Fruit fly (Drosophila melanogaster) whole organism, prepupa: Measurements from ENCODE around the gene CG31213.

ENCODE experiments used
- Blimp-1 ChIP-seq: fragments of 200-800 bp; sonication (Bioruptor generic); optimal IDR thresholded peaks from 3 replicates; lab custom pipeline; 2017; ENCODE audit warnings: missing biosample characterization, missing genetic modification characterization, mild to moderate bottlenecking, moderate library complexity, missing genetic modification reagents
- CG10631 ChIP-seq: fragments of 200-800 bp; sonication (Bioruptor generic); optimal IDR thresholded peaks from 2 replicates; lab custom pipeline; 2016; ENCODE audit warnings: missing biosample characterization, missing genetic modification characterization
- CG10669 ChIP-seq: fragments of 200-800 bp; sonication (Bioruptor generic); optimal IDR thresholded peaks from 3 replicates; lab custom pipeline; 2018; ENCODE audit warnings: missing biosample characterization, mild to moderate bottlenecking, missing genetic modification characterization, moderate library complexity
- CG11762 ChIP-seq: fragments of 200-800 bp; sonication (Bioruptor generic); optimal IDR thresholded peaks from 3 replicates; lab custom pipeline; 2016; ENCODE audit warnings: missing biosample characterization, missing genetic modification characterization; ENCODE audit not compliant: insufficient read depth
- CG1621 ChIP-seq: fragments of 200-800 bp; sonication (Bioruptor generic); optimal IDR thresholded peaks from 3 replicates; lab custom pipeline; 2018; ENCODE audit warnings: missing biosample characterization, mild to moderate bottlenecking, missing genetic modification characterization
- CG31627 ChIP-seq: fragments of 200-800 bp; sonication (Bioruptor generic); optimal IDR thresholded peaks from 3 replicates; lab custom pipeline; 2016; ENCODE audit warnings: missing biosample characterization, missing genetic modification characterization
- CG34406 ChIP-seq: fragments of 200-800 bp; sonication (Bioruptor generic); optimal IDR thresholded peaks from 3 replicates; lab custom pipeline; 2016; ENCODE audit warnings: missing biosample characterization, missing genetic modification characterization
- CG3919 ChIP-seq: fragments of 200-800 bp; sonication (Bioruptor generic); optimal IDR thresholded peaks from 3 replicates; lab custom pipeline; 2016; ENCODE audit warnings: missing biosample characterization, missing genetic modification characterization
- CG4318 ChIP-seq: fragments of 200-800 bp; sonication (Bioruptor generic); optimal IDR thresholded peaks from 3 replicates; lab custom pipeline; 2017; ENCODE audit warnings: missing biosample characterization, mild to moderate bottlenecking, missing genetic modification characterization
- CG6854 ChIP-seq: fragments of 200-800 bp; sonication (Bioruptor generic); optimal IDR thresholded peaks from 2 replicates; lab custom pipeline; 2017; ENCODE audit warnings: missing biosample characterization, mild to moderate bottlenecking, missing genetic modification characterization
- CG8119 ChIP-seq: fragments of 200-800 bp; sonication (Bioruptor generic); IDR thresholded peaks from 3 replicates; pipeline ENCODE4 v1.3.6; 2022; ENCODE audit warnings: missing biosample characterization, missing genetic modification characterization
- CG8319 ChIP-seq: fragments of 200-800 bp; sonication (Bioruptor generic); optimal IDR thresholded peaks from 3 replicates; lab custom pipeline; 2016; ENCODE audit warnings: missing biosample characterization, missing genetic modification characterization
- CG8632 ChIP-seq: fragments of 200-800 bp; sonication (Bioruptor generic); optimal IDR thresholded peaks from 3 replicates; lab custom pipeline; 2016; ENCODE audit warnings: missing biosample characterization, missing genetic modification characterization
- CG9139 ChIP-seq: fragments of 200-800 bp; sonication (Bioruptor generic); optimal IDR thresholded peaks from 3 replicates; lab custom pipeline; 2017; ENCODE audit warnings: missing biosample characterization, mild to moderate bottlenecking, missing genetic modification characterization
- Eip75B ChIP-seq: fragments of 200-800 bp; sonication (Bioruptor generic); optimal IDR thresholded peaks from 3 replicates; lab custom pipeline; 2016; ENCODE audit warnings: missing biosample characterization, missing genetic modification characterization
- Eip93F ChIP-seq: fragments of 200-800 bp; sonication (Bioruptor generic); optimal IDR thresholded peaks from 2 replicates; lab custom pipeline; 2016; ENCODE audit warnings: missing biosample characterization, mild to moderate bottlenecking, missing genetic modification characterization
- Ets21C ChIP-seq: fragments of 200-800 bp; sonication (Bioruptor generic); optimal IDR thresholded peaks from 3 replicates; lab custom pipeline; 2016; ENCODE audit warnings: missing biosample characterization, missing genetic modification characterization
- Ets96B ChIP-seq: fragments of 200-800 bp; optimal IDR thresholded peaks from 2 replicates; lab custom pipeline; 2019; ENCODE audit warnings: missing biosample characterization, mild to moderate bottlenecking, missing genetic modification characterization, moderate library complexity
- Gug ChIP-seq: fragments of 200-800 bp; sonication (Bioruptor generic); IDR thresholded peaks from 2 replicates; pipeline ENCODE4 v1.3.6; 2022; ENCODE audit warnings: missing biosample characterization, missing genetic modification characterization
- Hr38 ChIP-seq: sonication (Bioruptor generic); optimal IDR thresholded peaks from 2 replicates; lab custom pipeline; 2016; ENCODE audit warnings: missing biosample characterization, missing genetic modification characterization
- Hr4 ChIP-seq: fragments of 200-800 bp; sonication (Bioruptor generic); optimal IDR thresholded peaks from 3 replicates; lab custom pipeline; 2016; ENCODE audit warnings: missing biosample characterization, missing genetic modification characterization
- OdsH ChIP-seq: fragments of 200-800 bp; sonication (Bioruptor generic); optimal IDR thresholded peaks from 3 replicates; lab custom pipeline; 2016; ENCODE audit warnings: missing biosample characterization, missing genetic modification characterization
- Sox102F ChIP-seq: fragments of 200-800 bp; sonication (Bioruptor generic); optimal IDR thresholded peaks from 2 replicates; lab custom pipeline; 2016; ENCODE audit warnings: missing biosample characterization, mild to moderate bottlenecking, missing genetic modification characterization
- Sox15 ChIP-seq: fragments of 200-800 bp; sonication (Bioruptor generic); optimal IDR thresholded peaks from 3 replicates; lab custom pipeline; 2016; ENCODE audit warnings: missing biosample characterization, missing genetic modification characterization
- cyc ChIP-seq: fragments of 200-800 bp; sonication (Bioruptor generic); optimal IDR thresholded peaks from 3 replicates; lab custom pipeline; 2016; ENCODE audit warnings: missing biosample characterization, missing genetic modification characterization
- dac ChIP-seq: fragments of 200-800 bp; sonication (Bioruptor generic); optimal IDR thresholded peaks from 2 replicates; lab custom pipeline; 2017; ENCODE audit warnings: missing biosample characterization, mild to moderate bottlenecking, missing genetic modification characterization
- esn ChIP-seq: fragments of 200-800 bp; sonication (Bioruptor generic); optimal IDR thresholded peaks from 2 replicates; lab custom pipeline; 2016; ENCODE audit warnings: missing biosample characterization, mild to moderate bottlenecking, missing genetic modification characterization, moderate library complexity
- fd59A ChIP-seq: fragments of 200-800 bp; sonication (Bioruptor generic); optimal IDR thresholded peaks from 2 replicates; lab custom pipeline; 2017; ENCODE audit warnings: missing biosample characterization, mild to moderate bottlenecking, missing genetic modification characterization, missing genetic modification reagents
- fd85E ChIP-seq: fragments of 200-800 bp; sonication (Bioruptor generic); optimal IDR thresholded peaks from 3 replicates; lab custom pipeline; 2016; ENCODE audit warnings: missing biosample characterization, missing genetic modification characterization
- lz ChIP-seq: fragments of 200-800 bp; sonication (Bioruptor generic); optimal IDR thresholded peaks from 3 replicates; lab custom pipeline; 2016; ENCODE audit warnings: missing biosample characterization, missing genetic modification characterization
- salr ChIP-seq, 2 experiments: fragments of 200-800 bp; sonication (Bioruptor generic); optimal IDR thresholded peaks; 3 replicates each; lab custom pipeline; 2016 to 2018; ENCODE audit warnings: missing biosample characterization in 2 of 2, missing genetic modification characterization in 2 of 2, mild to moderate bottlenecking in 1 of 2
- topi ChIP-seq: fragments of 200-800 bp; sonication (Bioruptor generic); optimal IDR thresholded peaks from 3 replicates; lab custom pipeline; 2016; ENCODE audit warnings: missing biosample characterization, missing genetic modification characterization

CG31213 gene

DNA sequence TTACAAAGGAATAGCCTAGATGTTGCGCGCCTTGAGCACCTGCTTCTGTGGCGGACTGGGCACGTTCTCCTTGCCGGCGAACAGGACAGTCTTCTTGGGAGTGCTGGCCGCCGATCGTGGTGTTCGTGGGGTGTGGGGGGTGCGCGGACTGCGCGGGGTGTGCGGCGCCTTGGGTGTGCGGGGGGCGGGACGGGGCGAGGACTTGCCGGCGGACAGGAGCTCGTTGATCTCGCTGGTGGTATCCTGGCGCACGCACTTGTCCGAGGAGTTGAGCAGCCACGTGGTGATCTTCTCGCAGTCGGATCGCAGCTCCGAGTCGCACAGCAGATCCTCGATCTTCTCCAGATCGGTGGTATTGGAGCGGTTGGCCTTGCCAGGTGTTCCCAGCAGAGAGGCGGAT, 40.5 kb upstream of the CG31213 start:
- TF ChIP-seq CG4318 (no peak), Sox15 (GFP tag; lab: Kevin White, UChicago) (no peak), CG11762 (no peak), CG31627 (GFP tag; lab: Kevin White, UChicago) (no peak), lz (GFP tag; lab: Kevin White, UChicago) (no peak), CG8632 (GFP tag; lab: Kevin White, UChicago) (no peak), Hr4 (GFP tag; lab: Kevin White, UChicago) (no peak), CG8319 (GFP tag; lab: Kevin White, UChicago) (no peak), fd85E (GFP tag; lab: Kevin White, UChicago) (no peak), dac (GFP tag; lab: Kevin White, UChicago) (no peak), Hr38 (no peak)

- TF ChIP-seq Gug (GFP tag; lab: Robert Waterston, UW) (no peak), CG6854 (no peak), CG10669 (GFP tag; lab: Kevin White, UChicago) (no peak), fd85E (GFP tag; lab: Kevin White, UChicago) (no peak), dac (GFP tag; lab: Kevin White, UChicago) (no peak)
These were observed 37.6 kb upstream of the CG31213 start, which contains the start of gene mira for dm6 chr3R:19934840-19935776. Gene mira (minus strand): TSS chr3R:19935120.

dm6 chr3R:19935777-19936125, 36.9 kb upstream of the CG31213 start:
- TF ChIP-seq Eip93F (no peak), cyc (GFP tag; lab: Kevin White, UChicago) (no peak), Sox102F (no peak), CG11762 (no peak), salr (GFP tag; optimal IDR thresholded peaks at IDR 0.05; lab: Kevin White, UChicago) (no peak), CG8319 (GFP tag; lab: Kevin White, UChicago) (no peak), fd85E (GFP tag; lab: Kevin White, UChicago) (no peak), Ets96B (tag; lab: Kevin White, UChicago) (no peak), CG1621 (tag; lab: Kevin White, UChicago) (no peak), Eip75B (GFP tag; lab: Kevin White, UChicago) (no peak), Blimp-1 (GFP tag; lab: Kevin White, UChicago) (no peak), lz (GFP tag; lab: Kevin White, UChicago) (no peak), OdsH (GFP tag; lab: Kevin White, UChicago) (no peak), CG10631 (no peak), esn (GFP tag; lab: Kevin White, UChicago) (no peak)

DNA sequence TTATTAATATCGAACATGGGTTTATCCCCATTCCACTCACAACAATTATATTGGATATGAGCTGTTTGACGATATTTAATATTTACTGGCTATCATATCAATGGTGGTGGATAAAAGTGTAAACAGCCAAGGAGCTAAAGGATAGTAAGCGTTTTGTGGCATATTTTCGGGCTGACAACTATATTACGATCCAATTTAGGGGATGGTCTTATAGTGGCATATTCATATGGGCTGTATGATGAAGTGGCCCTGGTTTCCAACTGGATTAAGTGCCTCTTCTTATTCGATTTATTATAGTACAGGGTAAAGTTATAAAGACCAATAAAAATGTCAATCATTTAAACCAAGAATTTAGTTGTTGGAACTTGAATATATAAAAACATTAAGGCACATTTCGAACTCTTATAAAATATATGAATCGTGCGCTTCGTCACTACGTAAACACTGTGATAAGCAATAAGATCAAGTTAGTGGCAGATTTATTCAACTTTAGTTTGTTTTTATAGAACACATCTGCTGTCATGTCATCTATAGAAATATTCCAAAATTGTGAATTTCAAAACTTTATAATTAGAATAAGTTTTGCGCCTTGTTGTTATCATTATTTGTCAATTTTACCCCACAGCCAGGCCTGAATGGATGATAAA, 33.6 kb upstream of the CG31213 start:
- TF ChIP-seq CG8119 (GFP tag; lab: Robert Waterston, UW) (no peak), CG9139 (no peak), CG11762 (no peak), esn (GFP tag; lab: Kevin White, UChicago) (no peak), CG4318 (no peak), fd59A (GFP tag; lab: Kevin White, UChicago) (no peak), topi (GFP tag; lab: Kevin White, UChicago) (no peak)
- TF ChIP-seq, all 60 proteins: peak for 0

- TF ChIP-seq Ets21C (no peak), CG34406 (GFP tag; lab: Kevin White, UChicago) (no peak), Sox102F (no peak), CG3919 (no peak), fd59A (GFP tag; lab: Kevin White, UChicago) (no peak)
These were observed 30.4 kb upstream of the CG31213 start, which contains the start of gene CG46042 for dm6 chr3R:19942312-19942711. Gene CG46042 (minus strand): TSS chr3R:19942412.
